Worm (Caenorhabditis elegans): ENCODE results near the gene F54A3.2.

F54A3.2 gene

ce11 chrII:2289441-2289840 lies 46.0 kb downstream of the F54A3.2 start:
- TF ChIP-seq dao-5 (tag; optimal IDR thresholded peaks at IDR 0.05) (no peak), W03F9.2 (tag; optimal IDR thresholded peaks at IDR 0.05) (no peak), him-1 (tag; optimal IDR thresholded peaks at IDR 0.05) (no peak)

DNA sequence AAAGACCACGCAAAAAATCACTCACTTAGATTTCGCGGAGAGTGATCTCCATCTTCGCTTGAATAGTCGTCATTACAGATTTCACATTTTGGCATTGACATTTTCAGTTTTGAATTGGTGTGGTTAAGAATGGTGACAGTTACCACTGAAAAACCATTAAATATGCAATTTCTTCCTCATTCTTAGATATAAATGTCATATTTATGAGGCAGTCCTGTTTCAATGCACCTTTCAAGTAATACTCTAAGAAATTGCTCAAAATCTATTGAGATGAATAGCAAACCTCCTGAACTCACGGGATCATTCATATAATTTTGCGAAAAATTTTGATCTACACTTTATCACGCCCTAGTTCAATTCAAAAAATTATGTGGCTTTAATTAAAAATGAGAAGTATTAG lies 48.6 kb downstream of the F54A3.2 start, which contains the start of gene K09F6.7:
Gene K09F6.7, minus strand, starts transcription at position 101 of the 400 bp plus-strand sequence.
- TF ChIP-seq dao-5 (tag; optimal IDR thresholded peaks at IDR 0.05) = no peak
- TF ChIP-seq W03F9.2 (tag; optimal IDR thresholded peaks at IDR 0.05) = no peak
- no peak for TF ChIP-seq him-1 (tag; optimal IDR thresholded peaks at IDR 0.05)

DNA sequence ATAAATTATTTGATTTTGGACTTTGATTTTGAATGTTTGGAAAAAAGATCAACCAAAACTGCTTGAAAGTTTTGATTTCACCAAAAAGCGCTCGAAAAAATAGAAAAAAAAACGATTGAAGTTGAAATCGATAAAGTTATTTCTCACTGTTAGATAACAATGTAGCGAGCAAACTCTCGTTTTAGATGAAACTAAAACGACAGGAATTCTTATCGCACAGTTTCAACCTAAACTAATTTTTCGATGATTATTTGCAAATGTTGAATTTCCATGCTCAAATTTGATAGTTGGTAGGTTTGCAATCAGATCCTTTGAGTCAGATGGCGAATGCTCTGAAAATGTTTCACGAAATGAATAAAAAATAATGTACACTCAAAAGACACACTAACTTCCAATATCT lies 49.1 kb downstream of the F54A3.2 start:
- TF ChIP-seq him-1 (tag; optimal IDR thresholded peaks at IDR 0.05) = no peak
- no peak for TF ChIP-seq W03F9.2 (tag; optimal IDR thresholded peaks at IDR 0.05)
- TF ChIP-seq dao-5 (tag; optimal IDR thresholded peaks at IDR 0.05) = no peak

ce11 chrII:2295817-2296315 lies 52.4 kb downstream of the F54A3.2 start, which contains the start of gene fbxc-25:
fbxc-25 (minus strand) TSS chrII:2296265.
- TF ChIP-seq dao-5 (tag; optimal IDR thresholded peaks at IDR 0.05) = no peak
- no peak for TF ChIP-seq W03F9.2 (tag; optimal IDR thresholded peaks at IDR 0.05)
- TF ChIP-seq him-1 (tag; optimal IDR thresholded peaks at IDR 0.05) = no peak

DNA sequence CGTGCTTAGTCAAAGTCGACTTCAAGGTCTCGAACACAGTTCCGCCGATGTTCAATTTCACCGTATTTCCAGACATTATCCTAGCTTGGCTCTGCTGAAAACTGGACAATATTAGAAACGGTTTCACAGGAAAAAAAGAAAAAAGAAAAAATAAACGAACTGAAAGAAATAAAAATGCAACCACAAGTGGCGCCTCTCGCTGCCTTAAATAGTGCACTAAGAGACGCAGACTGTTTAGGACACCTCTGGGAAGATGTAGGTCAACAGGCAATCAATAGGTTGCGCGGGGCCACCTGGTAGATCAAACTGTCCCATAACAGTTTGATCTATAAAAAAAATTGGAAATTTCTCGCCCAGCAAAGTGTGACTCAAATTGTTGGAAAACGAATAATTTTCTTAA lies 55.3 kb downstream of the F54A3.2 start, which contains the start of gene B0281.4:
Gene B0281.4, minus strand, starts transcription at position 101 of the 400 bp plus-strand sequence.
- TF ChIP-seq dao-5 (tag; optimal IDR thresholded peaks at IDR 0.05) (no peak), him-1 (tag; optimal IDR thresholded peaks at IDR 0.05) (no peak), W03F9.2 (tag; optimal IDR thresholded peaks at IDR 0.05) (no peak)

ce11 chrII:2300861-2301260 lies 57.4 kb downstream of the F54A3.2 start, which contains the start of gene B0281.5:
B0281.5 (minus strand) TSS chrII:2300961.
- TF ChIP-seq him-1 (tag; optimal IDR thresholded peaks at IDR 0.05) (no peak), dao-5 (tag; optimal IDR thresholded peaks at IDR 0.05) (no peak), W03F9.2 (tag; optimal IDR thresholded peaks at IDR 0.05) (no peak)

DNA sequence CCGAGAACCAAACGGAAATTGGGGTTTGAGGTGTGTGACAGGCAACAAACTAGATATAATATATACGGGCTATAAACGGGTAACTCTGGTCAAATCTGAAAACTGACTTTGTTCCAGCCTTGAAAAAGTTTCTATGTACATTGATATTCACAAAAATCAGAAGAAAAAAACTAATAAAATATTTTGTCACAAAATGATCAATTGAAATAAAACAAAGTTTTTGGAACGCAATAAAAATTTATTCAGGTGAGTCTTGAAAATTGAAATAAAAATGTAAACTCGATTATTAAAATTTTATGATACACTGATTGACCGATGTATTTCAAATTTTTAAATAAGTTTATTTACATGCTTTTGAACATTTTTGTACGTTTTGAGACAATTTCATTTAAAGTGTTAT lies 58.9 kb downstream of the F54A3.2 start, which contains the start of gene B0281.6:
Gene B0281.6, minus strand, starts transcription at position 101 of the 400 bp plus-strand sequence.
- TF ChIP-seq W03F9.2 (tag; optimal IDR thresholded peaks at IDR 0.05) (no peak), dao-5 (tag; optimal IDR thresholded peaks at IDR 0.05) (no peak), him-1 (tag; optimal IDR thresholded peaks at IDR 0.05) (no peak)

Data from whole organism, L4/young adult.